Worm (Caenorhabditis elegans): ENCODE results near the gene C09G9.1.

Gene C09G9.1

ce11 chrIV:8825997-8826605 is 39.2 kb downstream of the C09G9.1 start:
- no peak for TF ChIP-seq flt-1 (GFP tag; IDR thresholded peaks at IDR 0.05)
- no peak for TF ChIP-seq ztf-29 (GFP tag; IDR thresholded peaks at IDR 0.05)
- TF ChIP-seq cog-1 (tag; optimal IDR thresholded peaks at IDR 0.05) = no peak
- TF ChIP-seq tab-1 (GFP tag; IDR thresholded peaks at IDR 0.05) = no peak
- TF ChIP-seq ref-1 (GFP tag; conservative IDR thresholded peaks at IDR 0.05) = no peak
- TF ChIP-seq klf-2 (GFP tag; conservative IDR thresholded peaks at IDR 0.05) = no peak
- no peak for TF ChIP-seq ztf-23 (GFP tag; IDR thresholded peaks at IDR 0.05)
- no peak for TF ChIP-seq med-1 (GFP tag; optimal IDR thresholded peaks at IDR 0.05; ENCODE audit: insufficient read depth)
- TF ChIP-seq T22C8.4 (GFP tag; IDR thresholded peaks at IDR 0.05) = no peak

- TF ChIP-seq flt-1 (GFP tag; IDR thresholded peaks at IDR 0.05) = no peak
- no peak for TF ChIP-seq klf-2 (GFP tag; conservative IDR thresholded peaks at IDR 0.05)
- TF ChIP-seq tab-1 (GFP tag; IDR thresholded peaks at IDR 0.05) = no peak
- TF ChIP-seq ref-1 (GFP tag; conservative IDR thresholded peaks at IDR 0.05) = no peak
- TF ChIP-seq cog-1 (tag; optimal IDR thresholded peaks at IDR 0.05) = no peak
- TF ChIP-seq med-1 (GFP tag; optimal IDR thresholded peaks at IDR 0.05; ENCODE audit: insufficient read depth) = no peak
- no peak for TF ChIP-seq ztf-29 (GFP tag; IDR thresholded peaks at IDR 0.05)
- no peak for TF ChIP-seq ztf-23 (GFP tag; IDR thresholded peaks at IDR 0.05)
- TF ChIP-seq T22C8.4 (GFP tag; IDR thresholded peaks at IDR 0.05) = no peak
These were observed 41.0 kb downstream of the C09G9.1 start, which contains the start of the genes col-117 and col-3 for ce11 chrIV:8824145-8824833. Gene col-117, minus strand, starts transcription at chrIV:8824195. Gene col-3, plus strand, starts transcription at chrIV:8824783.

ce11 chrIV:8822598-8822997 is 42.7 kb downstream of the C09G9.1 start:
- no peak for TF ChIP-seq ztf-23 (GFP tag; IDR thresholded peaks at IDR 0.05)
- TF ChIP-seq flt-1 (GFP tag; IDR thresholded peaks at IDR 0.05) = no peak
- TF ChIP-seq cog-1 (tag; optimal IDR thresholded peaks at IDR 0.05) = no peak
- TF ChIP-seq ref-1 (GFP tag; conservative IDR thresholded peaks at IDR 0.05) = no peak
- TF ChIP-seq tab-1 (GFP tag; IDR thresholded peaks at IDR 0.05) = no peak
- no peak for TF ChIP-seq med-1 (GFP tag; optimal IDR thresholded peaks at IDR 0.05; ENCODE audit: insufficient read depth)
- no peak for TF ChIP-seq T22C8.4 (GFP tag; IDR thresholded peaks at IDR 0.05)
- TF ChIP-seq klf-2 (GFP tag; conservative IDR thresholded peaks at IDR 0.05) = no peak
- TF ChIP-seq ztf-29 (GFP tag; IDR thresholded peaks at IDR 0.05) = no peak

ce11 chrIV:8821147-8821546 is 44.1 kb downstream of the C09G9.1 start, which contains the start of gene T28C6.5:
Gene T28C6.5, plus strand, starts transcription at chrIV:8821447.
- TF ChIP-seq med-1 (GFP tag; optimal IDR thresholded peaks at IDR 0.05; ENCODE audit: insufficient read depth) (no peak), ztf-29 (GFP tag; IDR thresholded peaks at IDR 0.05) (no peak), ztf-23 (GFP tag; IDR thresholded peaks at IDR 0.05) (no peak), klf-2 (GFP tag; conservative IDR thresholded peaks at IDR 0.05) (no peak), cog-1 (tag; optimal IDR thresholded peaks at IDR 0.05) (no peak), T22C8.4 (GFP tag; IDR thresholded peaks at IDR 0.05) (no peak), ref-1 (GFP tag; conservative IDR thresholded peaks at IDR 0.05) (no peak), flt-1 (GFP tag; IDR thresholded peaks at IDR 0.05) (no peak), tab-1 (GFP tag; IDR thresholded peaks at IDR 0.05) (no peak)

- no peak for TF ChIP-seq flt-1 (GFP tag; IDR thresholded peaks at IDR 0.05)
- TF ChIP-seq tab-1 (GFP tag; IDR thresholded peaks at IDR 0.05) = no peak
- TF ChIP-seq ref-1 (GFP tag; conservative IDR thresholded peaks at IDR 0.05) = no peak
- no peak for TF ChIP-seq T22C8.4 (GFP tag; IDR thresholded peaks at IDR 0.05)
- TF ChIP-seq klf-2 (GFP tag; conservative IDR thresholded peaks at IDR 0.05) = no peak
- TF ChIP-seq ztf-23 (GFP tag; IDR thresholded peaks at IDR 0.05) = no peak
- no peak for TF ChIP-seq cog-1 (tag; optimal IDR thresholded peaks at IDR 0.05)
- TF ChIP-seq ztf-29 (GFP tag; IDR thresholded peaks at IDR 0.05) = no peak
- TF ChIP-seq med-1 (GFP tag; optimal IDR thresholded peaks at IDR 0.05; ENCODE audit: insufficient read depth) = no peak
These were observed 45.2 kb downstream of the C09G9.1 start, which contains the start of gene T28C6.3 for ce11 chrIV:8820041-8820440. Gene T28C6.3, plus strand, starts transcription at chrIV:8820341.

- no peak for TF ChIP-seq med-1 (GFP tag; optimal IDR thresholded peaks at IDR 0.05; ENCODE audit: insufficient read depth)
- no peak for TF ChIP-seq klf-2 (GFP tag; conservative IDR thresholded peaks at IDR 0.05)
These were observed 45.8 kb downstream of the C09G9.1 start for ce11 chrIV:8819471-8819870.

ce11 chrIV:8817639-8818038 is 47.6 kb downstream of the C09G9.1 start, which contains the start of gene T28C6.10:
Gene T28C6.10, plus strand, starts transcription at chrIV:8817939.
- no peak for TF ChIP-seq cog-1 (tag; optimal IDR thresholded peaks at IDR 0.05)
- no peak for TF ChIP-seq ztf-29 (GFP tag; IDR thresholded peaks at IDR 0.05)
- TF ChIP-seq tab-1 (GFP tag; IDR thresholded peaks at IDR 0.05) = no peak
- TF ChIP-seq ztf-23 (GFP tag; IDR thresholded peaks at IDR 0.05) = no peak
- no peak for TF ChIP-seq med-1 (GFP tag; optimal IDR thresholded peaks at IDR 0.05; ENCODE audit: insufficient read depth)
- no peak for TF ChIP-seq ref-1 (GFP tag; conservative IDR thresholded peaks at IDR 0.05)
- TF ChIP-seq flt-1 (GFP tag; IDR thresholded peaks at IDR 0.05) = no peak
- no peak for TF ChIP-seq T22C8.4 (GFP tag; IDR thresholded peaks at IDR 0.05)
- no peak for TF ChIP-seq klf-2 (GFP tag; conservative IDR thresholded peaks at IDR 0.05)

- TF ChIP-seq flt-1 (GFP tag; IDR thresholded peaks at IDR 0.05) (0 out of 2 replicates have a peak, but pooled peaks have one; percentile 20), tab-1 (GFP tag; IDR thresholded peaks at IDR 0.05) (no peak), ztf-23 (GFP tag; IDR thresholded peaks at IDR 0.05) (0 out of 2 replicates have a peak, but pooled peaks have one; percentile 10)
These were observed 48.7 kb downstream of the C09G9.1 start for ce11 chrIV:8816617-8817016.

- TF ChIP-seq ref-1 (GFP tag; conservative IDR thresholded peaks at IDR 0.05) (no peak), cog-1 (tag; optimal IDR thresholded peaks at IDR 0.05) (no peak), tab-1 (GFP tag; IDR thresholded peaks at IDR 0.05) (no peak), T22C8.4 (GFP tag; IDR thresholded peaks at IDR 0.05) (no peak), klf-2 (GFP tag; conservative IDR thresholded peaks at IDR 0.05) (no peak), med-1 (GFP tag; optimal IDR thresholded peaks at IDR 0.05; ENCODE audit: insufficient read depth) (no peak), flt-1 (GFP tag; IDR thresholded peaks at IDR 0.05) (no peak), ztf-23 (GFP tag; IDR thresholded peaks at IDR 0.05) (no peak), ztf-29 (GFP tag; IDR thresholded peaks at IDR 0.05) (no peak)
These were observed 49.3 kb downstream of the C09G9.1 start, which contains the start of gene grsp-2 for ce11 chrIV:8816029-8816428. Gene grsp-2, plus strand, starts transcription at chrIV:8816329.

All from whole organism, midembryonic.